Fruit fly (Drosophila melanogaster) whole organism, embryonic: Measurements from ENCODE around the gene stac.

Source experiments
- ATbp ChIP-seq: fragments of 200-800 bp; sonication (Bioruptor generic); optimal IDR thresholded peaks from 2 replicates; lab custom pipeline; 2017; ENCODE audit warnings: missing biosample characterization, mild to moderate bottlenecking, missing genetic modification characterization, missing genetic modification reagents
- Ada2b ChIP-seq: fragments of 200-800 bp; sonication (Bioruptor generic); IDR thresholded peaks from 2 replicates; pipeline ENCODE4 v1.3.6; 2022; ENCODE audit warnings: missing biosample characterization, missing genetic modification characterization
- Atf-2 ChIP-seq: fragments of 200-800 bp; sonication (Bioruptor generic); optimal IDR thresholded peaks from 2 replicates; lab custom pipeline; 2016; ENCODE audit warnings: missing biosample characterization, missing genetic modification characterization
- CG10321 ChIP-seq: fragments of 200-800 bp; sonication (Bioruptor generic); IDR thresholded peaks from 2 replicates; pipeline ENCODE4 v1.3.6; 2022; ENCODE audit warnings: missing biosample characterization, missing genetic modification characterization
- CG10565 ChIP-seq: fragments of 200-800 bp; sonication (Bioruptor generic); optimal IDR thresholded peaks from 3 replicates; lab custom pipeline; 2016; ENCODE audit warnings: missing biosample characterization, mild to moderate bottlenecking, missing genetic modification characterization
- CG11398 ChIP-seq: fragments of 200-800 bp; sonication (Bioruptor generic); optimal IDR thresholded peaks from 2 replicates; lab custom pipeline; 2016; ENCODE audit warnings: missing biosample characterization, missing genetic modification characterization
- CG12071 ChIP-seq: fragments of 200-800 bp; sonication (Bioruptor generic); optimal IDR thresholded peaks from 3 replicates; lab custom pipeline; 2018; ENCODE audit warnings: missing biosample characterization, mild to moderate bottlenecking, missing genetic modification characterization
- CG12659 ChIP-seq: fragments of 200-800 bp; sonication (Bioruptor generic); optimal IDR thresholded peaks from 3 replicates; lab custom pipeline; 2017; ENCODE audit warnings: mild to moderate bottlenecking, missing biosample characterization, missing genetic modification reagents, missing genetic modification characterization
- CG12744 ChIP-seq: fragments of 200-800 bp; sonication (Bioruptor generic); optimal IDR thresholded peaks from 2 replicates; lab custom pipeline; 2016; ENCODE audit warnings: missing biosample characterization, missing genetic modification characterization
- CG14965 ChIP-seq: fragments of 200-800 bp; sonication (Bioruptor generic); optimal IDR thresholded peaks from 2 replicates; lab custom pipeline; 2016; ENCODE audit warnings: missing biosample characterization, missing genetic modification characterization, borderline replicate concordance
- CG15011 ChIP-seq: fragments of 200-800 bp; sonication (Bioruptor generic); optimal IDR thresholded peaks from 3 replicates; lab custom pipeline; 2018; ENCODE audit warnings: missing biosample characterization, mild to moderate bottlenecking, missing genetic modification characterization
- CG1792 ChIP-seq: fragments of 200-800 bp; sonication (Bioruptor generic); optimal IDR thresholded peaks from 2 replicates; lab custom pipeline; 2016; ENCODE audit warnings: missing biosample characterization, missing genetic modification characterization
- CG2129 ChIP-seq: fragments of 200-800 bp; sonication (Bioruptor generic); IDR thresholded peaks from 2 replicates; pipeline ENCODE4 v1.3.6; 2022; ENCODE audit warnings: missing biosample characterization, missing genetic modification characterization; ENCODE audit not compliant: partially characterized antibody
- CG3726 ChIP-seq: fragments of 200-800 bp; sonication (Bioruptor generic); IDR thresholded peaks from 3 replicates; pipeline ENCODE4, ENCODE4 v1.3.6; 2022; ENCODE audit warnings: missing biosample characterization, missing genetic modification characterization
- CG3995 ChIP-seq: fragments of 200-800 bp; sonication (Bioruptor generic); optimal IDR thresholded peaks from 3 replicates; lab custom pipeline; 2016; ENCODE audit warnings: missing biosample characterization, missing genetic modification characterization
- CG4404 ChIP-seq: fragments of 200-800 bp; sonication (Bioruptor generic); IDR thresholded peaks from 2 replicates; pipeline ENCODE4 v1.3.6; 2022; ENCODE audit warnings: missing biosample characterization, missing genetic modification characterization
- CG4854 ChIP-seq: fragments of 200-800 bp; sonication (Bioruptor generic); optimal IDR thresholded peaks from 2 replicates; lab custom pipeline; 2016; ENCODE audit warnings: missing biosample characterization, missing genetic modification characterization, inconsistent platforms
- CG6272 ChIP-seq: fragments of 200-800 bp; sonication (Bioruptor generic); IDR thresholded peaks from 2 replicates; pipeline ENCODE4 v1.3.6; 2022; ENCODE audit warnings: missing biosample characterization, missing genetic modification characterization
- CG8290 ChIP-seq, 3 experiments: fragments of 200-800 bp; sonication (Bioruptor generic); optimal IDR thresholded peaks; 2 replicates each; lab custom pipeline; 2016 to 2019; ENCODE audit warnings: missing biosample characterization in 3 of 3, missing genetic modification characterization in 3 of 3, mild to moderate bottlenecking in 2 of 3, moderate library complexity in 1 of 3
- CG8765 ChIP-seq: fragments of 200-800 bp; sonication (Bioruptor generic); IDR thresholded peaks from 2 replicates; pipeline ENCODE4 v1.3.6; 2022; ENCODE audit warnings: missing biosample characterization, missing genetic modification characterization
- CG9609 ChIP-seq: fragments of 200-800 bp; sonication (Bioruptor generic); optimal IDR thresholded peaks from 3 replicates; lab custom pipeline; 2016; ENCODE audit warnings: missing biosample characterization, missing genetic modification characterization
- E2f1 ChIP-seq: fragments of 200-800 bp; sonication (Bioruptor generic); IDR thresholded peaks from 2 replicates; pipeline ENCODE4 v1.3.6; 2022; ENCODE audit warnings: missing biosample characterization, missing genetic modification characterization
- Gug ChIP-seq: fragments of 200-800 bp; sonication (Bioruptor generic); IDR thresholded peaks from 4 replicates; pipeline ENCODE4 v1.3.6; 2022; ENCODE audit warnings: missing biosample characterization, missing genetic modification characterization
- H2.0 ChIP-seq: fragments of 200-800 bp; sonication (Bioruptor generic); IDR thresholded peaks from 2 replicates; pipeline ENCODE4 v1.3.6; 2022; ENCODE audit warnings: missing biosample characterization, missing genetic modification characterization
- HLH3B ChIP-seq: fragments of 200-800 bp; sonication (Bioruptor generic); IDR thresholded peaks from 2 replicates; pipeline ENCODE4 v1.3.6; 2022; ENCODE audit warnings: missing biosample characterization, missing genetic modification characterization
- Hand ChIP-seq: fragments of 200-800 bp; sonication (Bioruptor generic); optimal IDR thresholded peaks from 2 replicates; lab custom pipeline; 2017; ENCODE audit warnings: mild to moderate bottlenecking, missing biosample characterization, missing genetic modification reagents, missing genetic modification characterization
- MESR4 ChIP-seq: fragments of 200-800 bp; sonication (Bioruptor generic); optimal IDR thresholded peaks from 2 replicates; lab custom pipeline; 2018; ENCODE audit warnings: missing biosample characterization, mild to moderate bottlenecking, missing genetic modification characterization, moderate library complexity
- Mad ChIP-seq: fragments of 200-800 bp; sonication (Bioruptor generic); optimal IDR thresholded peaks from 2 replicates; lab custom pipeline; 2016; ENCODE audit warnings: missing biosample characterization, missing genetic modification characterization
- Max ChIP-seq: fragments of 200-800 bp; sonication (Bioruptor generic); optimal IDR thresholded peaks from 2 replicates; lab custom pipeline; 2016; ENCODE audit warnings: missing biosample characterization, mild to moderate bottlenecking, missing genetic modification characterization
- Neu2 ChIP-seq: fragments of 200-800 bp; sonication (Bioruptor generic); optimal IDR thresholded peaks from 3 replicates; lab custom pipeline; 2016; ENCODE audit warnings: missing biosample characterization, missing genetic modification characterization, borderline replicate concordance
- PHDP ChIP-seq: fragments of 200-800 bp; sonication (Bioruptor generic); optimal IDR thresholded peaks from 3 replicates; lab custom pipeline; 2018; ENCODE audit warnings: missing biosample characterization, mild to moderate bottlenecking, missing genetic modification characterization, moderate library complexity
- Sry-δ ChIP-seq: fragments of 200-800 bp; sonication (Bioruptor generic); optimal IDR thresholded peaks from 2 replicates; lab custom pipeline; 2016; ENCODE audit warnings: missing biosample characterization, missing genetic modification characterization
- Stat92E ChIP-seq, 3 experiments: fragments of >200 bp in 2 of 3; fragments of 200-800 bp in 1 of 3; sonication (Bioruptor generic) in 1 of 3; optimal IDR thresholded peaks; 2 replicates each; lab custom pipeline; 2017 to 2019; ENCODE audit warnings: missing biosample characterization in 3 of 3, missing genetic modification characterization in 3 of 3, mild to moderate bottlenecking in 1 of 3, moderate library complexity in 1 of 3
- Xrp1 ChIP-seq: fragments of 200-800 bp; sonication (Bioruptor generic); IDR thresholded peaks from 2 replicates; pipeline ENCODE4 v1.3.6; 2022; ENCODE audit warnings: missing biosample characterization, missing genetic modification characterization
- amos ChIP-seq: fragments of 200-800 bp; sonication (Bioruptor generic); IDR thresholded peaks from 2 replicates; pipeline ENCODE4 v1.3.6; 2022; ENCODE audit warnings: missing biosample characterization, missing genetic modification characterization; ENCODE audit not compliant: partially characterized antibody
- ara ChIP-seq: fragments of 200-800 bp; sonication (Bioruptor generic); IDR thresholded peaks from 2 replicates; pipeline ENCODE4 v1.3.6; 2022; ENCODE audit warnings: missing biosample characterization, missing genetic modification characterization
- ase ChIP-seq: fragments of 200-800 bp; sonication (Bioruptor generic); IDR thresholded peaks from 3 replicates; pipeline ENCODE4 v1.3.6; 2022; ENCODE audit warnings: missing biosample characterization, missing genetic modification characterization
- ato ChIP-seq: fragments of 200-800 bp; sonication (Bioruptor generic); IDR thresholded peaks from 2 replicates; pipeline ENCODE4 v1.3.6; 2022; ENCODE audit warnings: missing biosample characterization, missing genetic modification characterization; ENCODE audit not compliant: partially characterized antibody
- az2 ChIP-seq: fragments of 200-800 bp; sonication (Bioruptor generic); optimal IDR thresholded peaks from 3 replicates; lab custom pipeline; 2016; ENCODE audit warnings: missing biosample characterization, missing genetic modification characterization
- chm ChIP-seq: fragments of 200-800 bp; sonication (Bioruptor generic); IDR thresholded peaks from 2 replicates; pipeline ENCODE4 v1.3.6; 2022; ENCODE audit warnings: missing biosample characterization, missing genetic modification characterization
- crc ChIP-seq: fragments of 200-800 bp; sonication (Bioruptor generic); optimal IDR thresholded peaks from 2 replicates; lab custom pipeline; 2016; ENCODE audit warnings: missing biosample characterization, missing genetic modification characterization
- gt ChIP-seq: fragments of 200-800 bp; sonication (Bioruptor generic); IDR thresholded peaks from 2 replicates; pipeline ENCODE4 v1.3.6; 2022; ENCODE audit warnings: missing biosample characterization, missing genetic modification characterization
- jumu ChIP-seq: fragments of 200-800 bp; sonication (Bioruptor generic); optimal IDR thresholded peaks from 3 replicates; lab custom pipeline; 2016; ENCODE audit warnings: missing biosample characterization, missing genetic modification characterization
- ken ChIP-seq: fragments of 200-800 bp; sonication (Bioruptor generic); IDR thresholded peaks from 3 replicates; pipeline ENCODE4 v1.3.6; 2022; ENCODE audit warnings: missing biosample characterization, missing genetic modification characterization
- lbe ChIP-seq: fragments of 200-800 bp; sonication (Bioruptor generic); optimal IDR thresholded peaks from 2 replicates; lab custom pipeline; 2016; ENCODE audit warnings: missing biosample characterization, mild to moderate bottlenecking, missing genetic modification characterization
- pita ChIP-seq: fragments of 200-800 bp; sonication (Bioruptor generic); optimal IDR thresholded peaks from 2 replicates; lab custom pipeline; 2017; ENCODE audit warnings: missing biosample characterization, mild to moderate bottlenecking, missing genetic modification characterization
- pnt ChIP-seq: fragments of 200-800 bp; sonication (Bioruptor generic); optimal IDR thresholded peaks from 3 replicates; lab custom pipeline; 2016; ENCODE audit warnings: missing biosample characterization, missing genetic modification characterization
- sc ChIP-seq, 3 experiments: fragments of >200 bp in 2 of 3; fragments of 200-800 bp in 1 of 3; sonication (Bioruptor generic) in 1 of 3; optimal IDR thresholded peaks; 2 replicates in 2 of 3; 3 replicates in 1 of 3; lab custom pipeline; 2017; ENCODE audit warnings: mild to moderate bottlenecking in 1 of 3, missing biosample characterization in 1 of 3, missing genetic modification characterization in 1 of 3, missing genetic modification reagents in 1 of 3
- twi ChIP-seq: fragments of 200-800 bp; optimal IDR thresholded peaks from 2 replicates; lab custom pipeline; 2019; ENCODE audit warnings: missing biosample characterization, mild to moderate bottlenecking, missing genetic modification characterization, moderate library complexity
- tx ChIP-seq: fragments of 200-800 bp; sonication (Bioruptor generic); optimal IDR thresholded peaks from 2 replicates; lab custom pipeline; 2016; ENCODE audit warnings: missing biosample characterization, missing genetic modification characterization
- wor ChIP-seq: fragments of 200-800 bp; sonication (Bioruptor generic); IDR thresholded peaks from 2 replicates; pipeline ENCODE4 v1.3.6; 2022; ENCODE audit warnings: missing biosample characterization, missing genetic modification characterization

Gene stac

DNA sequence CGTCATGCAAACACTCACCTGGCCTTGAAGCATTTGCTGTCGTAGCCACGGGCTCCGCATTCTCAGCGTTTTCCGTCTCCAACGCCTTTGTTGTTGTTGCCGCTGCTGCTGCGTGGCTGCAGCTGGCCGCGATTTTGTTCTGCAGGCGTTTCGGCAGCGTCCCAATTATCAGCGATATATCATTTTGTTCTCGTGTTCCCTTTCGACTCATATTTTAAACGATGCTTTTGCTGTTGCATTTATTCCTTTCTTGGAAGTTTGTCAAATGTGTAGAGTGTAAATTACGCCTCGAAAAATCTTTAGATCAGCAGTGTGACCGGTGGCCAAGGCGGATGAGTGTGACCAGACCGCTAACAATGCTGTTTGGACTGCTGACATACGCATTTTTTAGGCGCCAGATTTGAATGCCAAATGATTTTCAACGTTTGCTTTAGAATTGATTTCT lies 22.9 kb upstream of the stac start, which contains the start of gene Smg6 (continued):
- TF ChIP-seq PHDP (tag; lab: Kevin White, UChicago) (no peak), crc (GFP tag; lab: Kevin White, UChicago) (no peak), H2.0 (no peak), pnt (GFP tag; lab: Kevin White, UChicago) (no peak), jumu (GFP tag; lab: Kevin White, UChicago) (no peak), ara (GFP tag; lab: Robert Waterston, UW) (no peak), CG10565 (GFP tag; lab: Kevin White, UChicago) (no peak), CG3726 (GFP tag; lab: Robert Waterston, UW) (no peak), E2f1 (GFP tag; lab: Robert Waterston, UW) (no peak), Sry-δ (GFP tag; lab: Kevin White, UChicago) (peak; percentile 45), pita (no peak), chm (0 out of 2 replicates have a peak, but pooled peaks have one; percentile 10), lbe (GFP tag; lab: Kevin White, UChicago) (no peak), CG2129 (GFP tag; lab: Robert Waterston, UW) (no peak), ken (GFP tag; lab: Robert Waterston, UW) (no peak), Atf-2 (GFP tag; lab: Kevin White, UChicago) (no peak), az2 (GFP tag; lab: Kevin White, UChicago) (no peak), tx (GFP tag; lab: Kevin White, UChicago) (no peak), CG3995 (no peak), MESR4 (GFP tag; lab: Kevin White, UChicago) (peak; percentile 99), ATbp (no peak), gt (GFP tag; lab: Robert Waterston, UW) (no peak), twi (tag; lab: Kevin White, UChicago) (no peak), wor (GFP tag; lab: Robert Waterston, UW) (no peak), CG8765 (no peak), CG8290 (GFP tag; optimal IDR thresholded peaks at IDR 0.05; lab: Kevin White, UChicago) (no peak), CG8290 (tag; optimal IDR thresholded peaks at IDR 0.05; lab: Kevin White, UChicago) (no peak), HLH3B (GFP tag; lab: Robert Waterston, UW) (no peak), Hand (no peak), Ada2b (GFP tag; lab: Robert Waterston, UW) (no peak), Max (GFP tag; lab: Kevin White, UChicago) (peak; percentile 12), CG12659 (GFP tag; lab: Kevin White, UChicago) (peak; percentile 1), Neu2 (GFP tag; lab: Kevin White, UChicago) (no peak), CG11398 (no peak), CG4404 (GFP tag; lab: Robert Waterston, UW) (no peak), CG15011 (GFP tag; lab: Kevin White, UChicago) (no peak), ato (GFP tag; lab: Robert Waterston, UW) (no peak), CG10321 (GFP tag; lab: Robert Waterston, UW) (no peak), CG12071 (GFP tag; lab: Kevin White, UChicago) (no peak), Mad (GFP tag; lab: Kevin White, UChicago) (no peak), CG6272 (GFP tag; lab: Robert Waterston, UW) (no peak), CG9609 (no peak), CG14965 (GFP tag; lab: Kevin White, UChicago) (no peak), CG4854 (GFP tag; lab: Kevin White, UChicago) (no peak), Stat92E (GFP tag; optimal IDR thresholded peaks at IDR 0.05; lab: Kevin White, UChicago) (peak in 1 of 3 experiments; percentile 59), ase (no peak), amos (GFP tag; lab: Robert Waterston, UW) (peak; percentile 31; the same call in 1 of the 2 replicates), Xrp1 (GFP tag; lab: Robert Waterston, UW) (no peak), Gug (no peak), CG1792 (GFP tag; lab: Kevin White, UChicago) (no peak), sc (optimal IDR thresholded peaks at IDR 0.05; lab: Kevin White, UChicago) (no peak), sc (GFP tag; optimal IDR thresholded peaks at IDR 0.05; lab: Kevin White, UChicago) (no peak), CG12744 (GFP tag; lab: Kevin White, UChicago) (no peak)
